Fruit fly (Drosophila melanogaster): ENCODE data around the gene CG9458.
A peak's percentile ranks its signal among the peaks of the same experiment; 100 is the strongest.

dm6 chr3R:9770127-9770526 lies 49.5 kb downstream of the CG9458 start:
- TF ChIP-seq Snoo (tag; optimal IDR thresholded peaks at IDR 0.05) (no peak), CG4496 (GFP tag; IDR thresholded peaks at IDR 0.05) (no peak), Pif1A (GFP tag; optimal IDR thresholded peaks at IDR 0.05) (no peak), D1 (tag; optimal IDR thresholded peaks at IDR 0.05) (no peak), CG32121 (GFP tag; IDR thresholded peaks at IDR 0.05) (peak; percentile 46; the same call in 1 of the 2 replicates), CG34367 (tag; optimal IDR thresholded peaks at IDR 0.05) (no peak), rn (GFP tag; IDR thresholded peaks at IDR 0.05) (no peak), CG15710 (tag; optimal IDR thresholded peaks at IDR 0.05) (no peak), gl (tag; optimal IDR thresholded peaks at IDR 0.05) (no peak), CG8159 (tag; optimal IDR thresholded peaks at IDR 0.05) (no peak)

Measured in whole organism, pupa.